Worm (Caenorhabditis elegans): Measurements from ENCODE around the gene cyk-3.

The cyk-3 gene

ce11 chrIII:6019512-6020209 lies at the start of gene cyk-3, which contains the start of gene npp-10 (continued):
- TF ChIP-seq sox-4 (tag; optimal IDR thresholded peaks at IDR 0.05) (no peak), ztf-4 (tag; optimal IDR thresholded peaks at IDR 0.05) (no peak), mep-1 (tag; optimal IDR thresholded peaks at IDR 0.05) (no peak), ceh-82 (tag; optimal IDR thresholded peaks at IDR 0.05) (peak in 1 of 3 experiments; percentile 42), F16B12.6 (tag; optimal IDR thresholded peaks at IDR 0.05) (peak; percentile 59), lin-15B (tag; optimal IDR thresholded peaks at IDR 0.05) (peak; percentile 61), ztf-11 (tag; optimal IDR thresholded peaks at IDR 0.05) (no peak), mdl-1 (tag; optimal IDR thresholded peaks at IDR 0.05) (no peak), grh-1 (GFP tag; IDR thresholded peaks at IDR 0.05) (no peak), unc-130 (tag; optimal IDR thresholded peaks at IDR 0.05) (peak; percentile 9), unc-62 (GFP tag; optimal IDR thresholded peaks at IDR 0.05) (no peak), swsn-7 (tag; optimal IDR thresholded peaks at IDR 0.05) (peak; percentile 35), vab-15 (tag; optimal IDR thresholded peaks at IDR 0.05) (no peak)

- TF ChIP-seq hlh-17 (GFP tag; optimal IDR thresholded peaks at IDR 0.05; ENCODE audit: borderline replicate concordance) (no peak), sox-4 (tag; optimal IDR thresholded peaks at IDR 0.05) (no peak), skn-1 (tag; optimal IDR thresholded peaks at IDR 0.05) (no peak), vab-15 (tag; optimal IDR thresholded peaks at IDR 0.05) (no peak), ceh-82 (tag; optimal IDR thresholded peaks at IDR 0.05) (no peak), unc-30 (tag; optimal IDR thresholded peaks at IDR 0.05) (no peak), alr-1 (tag; optimal IDR thresholded peaks at IDR 0.05; ENCODE audit: borderline replicate concordance) (no peak), ama-1 (optimal IDR thresholded peaks at IDR 0.05) (no peak), ets-5 (GFP tag; IDR thresholded peaks at IDR 0.05) (no peak), sup-37 (GFP tag; optimal IDR thresholded peaks at IDR 0.05) (no peak), ceh-90 (tag; optimal IDR thresholded peaks at IDR 0.05) (no peak), fos-1 (tag; optimal IDR thresholded peaks at IDR 0.05) (no peak), aly-2 (tag; optimal IDR thresholded peaks at IDR 0.05) (no peak), efl-1 (optimal IDR thresholded peaks at IDR 0.05) (no peak), efl-1 (GFP tag; optimal IDR thresholded peaks at IDR 0.05 in 1 of 2) (no peak), fkh-10 (GFP tag; optimal IDR thresholded peaks at IDR 0.05) (no peak), pax-3 (tag; optimal IDR thresholded peaks at IDR 0.05) (no peak), nhr-20 (tag; optimal IDR thresholded peaks at IDR 0.05) (no peak)
Measured at ce11 chrIII:5975005-5975730, 44.8 kb upstream of the cyk-3 start, which contains the start of gene mlp-1. TSS of gene mlp-1 (minus strand) at chrIII:5975055.

- TF ChIP-seq dsc-1 (tag; optimal IDR thresholded peaks at IDR 0.05) (peak; percentile 87), nhr-47 (tag; optimal IDR thresholded peaks at IDR 0.05) (no peak), nhr-71 (tag; optimal IDR thresholded peaks at IDR 0.05) (no peak), fkh-10 (GFP tag; optimal IDR thresholded peaks at IDR 0.05) (no peak), tlp-1 (tag; optimal IDR thresholded peaks at IDR 0.05) (no peak), efl-3 (GFP tag; optimal IDR thresholded peaks at IDR 0.05) (no peak), lin-14 (GFP tag; optimal IDR thresholded peaks at IDR 0.05) (peak; percentile 12), ces-1 (GFP tag; optimal IDR thresholded peaks at IDR 0.05) (no peak), fkh-4 (tag; optimal IDR thresholded peaks at IDR 0.05; ENCODE audit: borderline replicate concordance) (peak; percentile 84), nhr-237 (tag; optimal IDR thresholded peaks at IDR 0.05) (no peak), lin-15B (tag; optimal IDR thresholded peaks at IDR 0.05) (no peak), lin-39 (tag; optimal IDR thresholded peaks at IDR 0.05) (no peak), elt-2 (tag; optimal IDR thresholded peaks at IDR 0.05) (no peak), Y116A8C.19 (tag; optimal IDR thresholded peaks at IDR 0.05; ENCODE audit: borderline replicate concordance) (no peak), ceh-82 (tag; optimal IDR thresholded peaks at IDR 0.05) (no peak), sptf-1 (tag; optimal IDR thresholded peaks at IDR 0.05) (no peak), isw-1 (GFP tag; IDR thresholded peaks at IDR 0.05) (no peak), ets-5 (GFP tag; IDR thresholded peaks at IDR 0.05) (no peak)
Measured at ce11 chrIII:5976021-5976420, 43.9 kb upstream of the cyk-3 start.
